Fruit fly (Drosophila melanogaster): ENCODE measurements around the gene mex1.

DNA sequence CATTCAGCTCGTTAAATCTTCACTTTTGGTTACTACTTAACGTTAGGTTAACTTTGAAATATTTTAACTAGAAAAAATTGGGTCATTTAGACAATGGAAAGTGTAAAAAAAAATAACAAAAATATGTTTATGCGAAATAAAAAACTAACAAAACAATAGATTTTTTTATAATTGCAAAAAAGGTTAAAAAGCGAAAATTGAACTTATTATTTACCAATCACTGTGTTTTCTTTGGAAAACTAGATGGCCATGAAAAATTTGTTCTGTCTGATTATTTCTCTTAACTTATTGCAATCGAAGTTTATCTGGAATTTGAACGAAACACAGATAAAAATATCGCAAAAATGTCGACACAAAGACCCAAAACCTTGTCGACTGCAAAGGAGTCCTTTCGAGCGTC lies 21.5 kb downstream of the mex1 start, which contains the start of gene CG7276:
- TF ChIP-seq CG8478 (optimal IDR thresholded peaks at IDR 0.05), result no peak
- TF ChIP-seq CTCF (optimal IDR thresholded peaks at IDR 0.05), result no peak
